Worm (Caenorhabditis elegans) whole organism, L4/young adult: ENCODE measurements around the gene mob-1.

ENCODE experiments used
- W03F9.2 ChIP-seq: fragments of 150-350 bp; optimal IDR thresholded peaks from 2 replicates; lab custom pipeline; 2014; ENCODE audit warnings: missing biosample characterization, missing genetic modification characterization
- him-1 ChIP-seq: sonication (generic microtip); optimal IDR thresholded peaks from 2 replicates; lab custom pipeline; 2016; ENCODE audit warnings: missing genotype, missing genetic modification reagents, missing genetic modification characterization, missing compliant biosample characterization

DNA sequence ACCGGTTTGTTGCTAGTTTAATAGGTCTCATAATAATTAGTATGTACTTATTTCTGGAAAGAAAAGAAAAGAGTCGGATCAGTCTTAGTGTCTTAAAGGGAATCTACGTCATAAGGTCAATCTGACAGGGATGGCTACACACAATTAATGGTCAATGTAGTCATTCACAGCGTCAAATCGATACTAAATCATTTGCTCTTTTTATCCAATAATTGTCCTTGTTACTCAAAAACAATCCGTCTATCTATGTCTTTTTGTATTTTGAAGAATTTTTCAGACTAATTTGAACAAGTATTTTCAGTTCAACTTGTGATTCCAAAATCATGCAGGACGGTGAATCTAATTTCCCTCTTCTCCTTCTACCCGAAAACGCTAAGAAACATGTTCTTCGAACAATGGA, 21.7 kb upstream of the mob-1 start, which contains the start of gene fbxb-3:
- TF ChIP-seq him-1 (tag; lab: Kevin White, UChicago), result no peak
- TF ChIP-seq W03F9.2, result no peak
